Worm (Caenorhabditis elegans) whole organism, L4 larva: Measurements from ENCODE around the gene nlp-45.

Source experiments
- D1046.2 ChIP-seq: fragments of 200-800 bp; sonication (Bioruptor generic); IDR thresholded peaks from 2 replicates; pipeline ENCODE4 v1.3.6; 2022; ENCODE audit warnings: missing genetic modification characterization, missing compliant biosample characterization
- F37D6.2 ChIP-seq: sonication (generic microtip); optimal IDR thresholded peaks from 2 replicates; lab custom pipeline; 2016; ENCODE audit warnings: mild to moderate bottlenecking, missing genetic modification characterization, missing compliant biosample characterization
- F49E8.2 ChIP-seq: sonication (generic microtip); optimal IDR thresholded peaks from 2 replicates; lab custom pipeline; 2016; ENCODE audit warnings: missing compliant biosample characterization, mild to moderate bottlenecking, missing genetic modification characterization, borderline replicate concordance
- R02D3.7 ChIP-seq: fragments of 150-350 bp; sonication (generic microtip); optimal IDR thresholded peaks from 3 replicates; lab custom pipeline; 2014; ENCODE audit warnings: missing biosample characterization, missing genetic modification characterization
- T20F7.1 ChIP-seq: fragments of 200-800 bp; sonication (Bioruptor generic); optimal IDR thresholded peaks from 2 replicates; lab custom pipeline; 2018; ENCODE audit warnings: mild to moderate bottlenecking, missing genetic modification characterization, missing compliant biosample characterization
- Y48G9A.11 ChIP-seq: fragments of 200-800 bp; sonication (Bioruptor generic); IDR thresholded peaks from 2 replicates; pipeline ENCODE4 v1.3.6; 2022; ENCODE audit warnings: missing genetic modification reagents, missing genetic modification characterization, missing compliant biosample characterization
- Y5F2A.4 ChIP-seq: fragments of 200-800 bp; sonication (Bioruptor generic); optimal IDR thresholded peaks from 2 replicates; lab custom pipeline; 2018; ENCODE audit warnings: mild to moderate bottlenecking, missing genetic modification characterization, missing compliant biosample characterization
- ZK546.5 ChIP-seq, 2 experiments: sonication (generic microtip); optimal IDR thresholded peaks; 2 replicates each; lab custom pipeline; 2017; ENCODE audit warnings: missing biosample characterization in 2 of 2, missing genetic modification characterization in 2 of 2
- aly-2 ChIP-seq: sonication (generic microtip); optimal IDR thresholded peaks from 2 replicates; lab custom pipeline; 2018; ENCODE audit warnings: missing biosample characterization, missing genetic modification characterization
- ceh-20 ChIP-seq: fragments of 200-800 bp; sonication (Bioruptor generic); IDR thresholded peaks from 2 replicates; pipeline ENCODE4 v1.3.6; 2022; ENCODE audit warnings: missing genetic modification reagents, missing genetic modification characterization, missing compliant biosample characterization
- ceh-32 ChIP-seq: sonication (generic microtip); optimal IDR thresholded peaks from 2 replicates; lab custom pipeline; 2016; ENCODE audit warnings: mild to moderate bottlenecking, missing genetic modification characterization, missing compliant biosample characterization; ENCODE audit not compliant: poor library complexity
- ceh-44 ChIP-seq: fragments of 200-800 bp; sonication (Bioruptor generic); IDR thresholded peaks from 2 replicates; pipeline ENCODE4 v1.3.6; 2022; ENCODE audit warnings: missing genetic modification reagents, missing genetic modification characterization, missing compliant biosample characterization
- ceh-82 ChIP-seq: sonication (generic microtip); optimal IDR thresholded peaks from 2 replicates; lab custom pipeline; 2017; ENCODE audit warnings: missing biosample characterization, missing genetic modification characterization
- ces-1 ChIP-seq: fragments of 150-350 bp; sonication (generic microtip); optimal IDR thresholded peaks from 4 replicates; lab custom pipeline; 2014; ENCODE audit warnings: missing biosample characterization, missing genetic modification reagents, missing genetic modification characterization
- daf-12 ChIP-seq: fragments of 150-350 bp; optimal IDR thresholded peaks from 2 replicates; lab custom pipeline; 2014; ENCODE audit warnings: missing biosample characterization, missing genetic modification reagents, missing genetic modification characterization
- daf-8 ChIP-seq: fragments of 200-800 bp; sonication (Bioruptor generic); IDR thresholded peaks from 2 replicates; pipeline ENCODE4 v1.3.6; 2022; ENCODE audit warnings: missing genetic modification characterization, missing compliant biosample characterization
- dmd-6 ChIP-seq: fragments of 200-800 bp; sonication (Bioruptor generic); IDR thresholded peaks from 2 replicates; pipeline ENCODE4 v1.3.6; 2022; ENCODE audit warnings: missing genetic modification reagents, missing genetic modification characterization, missing compliant biosample characterization
- dmd-8 ChIP-seq: fragments of 200-800 bp; sonication (Bioruptor generic); IDR thresholded peaks from 2 replicates; pipeline ENCODE4 v1.3.6; 2022; ENCODE audit warnings: missing genetic modification characterization, missing compliant biosample characterization
- dve-1 ChIP-seq: sonication (generic microtip); optimal IDR thresholded peaks from 2 replicates; lab custom pipeline; 2017; ENCODE audit warnings: antibody characterized with exemption, mild to moderate bottlenecking, missing genetic modification characterization, missing compliant biosample characterization; ENCODE audit not compliant: insufficient read depth
- fos-1 ChIP-seq: fragments of 150-350 bp; optimal IDR thresholded peaks from 2 replicates; lab custom pipeline; 2014; ENCODE audit warnings: missing biosample characterization, missing genetic modification characterization
- gei-8 ChIP-seq: fragments of 200-800 bp; sonication (Bioruptor generic); optimal IDR thresholded peaks from 2 replicates; lab custom pipeline; 2018; ENCODE audit warnings: mild to moderate bottlenecking, missing genetic modification characterization, missing compliant biosample characterization
- hlh-30 ChIP-seq: sonication (generic microtip); optimal IDR thresholded peaks from 2 replicates; lab custom pipeline; 2017; ENCODE audit warnings: antibody characterized with exemption, mild to moderate bottlenecking, missing genetic modification characterization, missing compliant biosample characterization; ENCODE audit not compliant: insufficient read depth
- hmg-1.1 ChIP-seq: fragments of 200-800 bp; sonication (Bioruptor generic); IDR thresholded peaks from 2 replicates; pipeline ENCODE4 v1.3.6; 2022; ENCODE audit warnings: missing genetic modification reagents, missing genetic modification characterization, missing compliant biosample characterization
- lim-7 ChIP-seq: fragments of 200-800 bp; sonication (Bioruptor generic); IDR thresholded peaks from 2 replicates; pipeline ENCODE4 v1.3.6; 2022; ENCODE audit warnings: missing genetic modification characterization, missing compliant biosample characterization
- lin-1 ChIP-seq: fragments of 200-800 bp; sonication (Bioruptor generic); IDR thresholded peaks from 2 replicates; pipeline ENCODE4 v1.3.6; 2022; ENCODE audit warnings: missing genetic modification reagents, missing genetic modification characterization, missing compliant biosample characterization
- lir-3 ChIP-seq: sonication (generic microtip); optimal IDR thresholded peaks from 2 replicates; lab custom pipeline; 2016; ENCODE audit warnings: mild to moderate bottlenecking, missing genetic modification characterization, missing compliant biosample characterization
- mdl-1 ChIP-seq, 2 experiments: fragments of 150-350 bp in 1 of 2; sonication (generic microtip) in 1 of 2; optimal IDR thresholded peaks; 2 replicates each; lab custom pipeline; 2014 to 2017; ENCODE audit warnings: missing biosample characterization in 2 of 2, missing genetic modification characterization in 2 of 2
- mes-2 ChIP-seq: sonication (generic microtip); optimal IDR thresholded peaks from 2 replicates; lab custom pipeline; 2016; ENCODE audit warnings: missing genotype, mild to moderate bottlenecking, missing genetic modification characterization, missing compliant biosample characterization; ENCODE audit not compliant: poor library complexity, severe bottlenecking
- mxl-3 ChIP-seq: fragments of 200-800 bp; sonication (Bioruptor generic); optimal IDR thresholded peaks from 2 replicates; lab custom pipeline; 2018; ENCODE audit warnings: mild to moderate bottlenecking, missing genetic modification characterization, missing compliant biosample characterization
- nhr-237 ChIP-seq: sonication (generic microtip); optimal IDR thresholded peaks from 2 replicates; lab custom pipeline; 2017; ENCODE audit warnings: missing biosample characterization, missing genetic modification characterization
- nhr-25 ChIP-seq: sonication (generic microtip); optimal IDR thresholded peaks from 2 replicates; lab custom pipeline; 2017; ENCODE audit warnings: missing genetic modification characterization, mild to moderate bottlenecking, missing compliant biosample characterization, antibody characterized with exemption, moderate library complexity, borderline replicate concordance; ENCODE audit not compliant: insufficient read depth
- nhr-28 ChIP-seq: fragments of 150-350 bp; optimal IDR thresholded peaks from 2 replicates; lab custom pipeline; 2014; ENCODE audit warnings: missing biosample characterization, missing genetic modification characterization
- nhr-48 ChIP-seq: sonication (generic microtip); optimal IDR thresholded peaks from 2 replicates; lab custom pipeline; 2016; ENCODE audit warnings: mild to moderate bottlenecking, missing genetic modification characterization, missing compliant biosample characterization
- nhr-6 ChIP-seq: fragments of 150-350 bp; optimal IDR thresholded peaks from 2 replicates; lab custom pipeline; 2014; ENCODE audit warnings: missing biosample characterization, missing genetic modification characterization
- nhr-76 ChIP-seq: fragments of 150-350 bp; optimal IDR thresholded peaks from 2 replicates; lab custom pipeline; 2014; ENCODE audit warnings: missing biosample characterization, missing genetic modification characterization
- nhr-77 ChIP-seq: fragments of 150-350 bp; optimal IDR thresholded peaks from 2 replicates; lab custom pipeline; 2014; ENCODE audit warnings: missing biosample characterization, missing genetic modification characterization
- pha-4 ChIP-seq, 2 experiments: fragments of 150-350 bp in 1 of 2; fragments of 200-800 bp in 1 of 2; sonication (Bioruptor generic) in 1 of 2; IDR thresholded peaks in 1 of 2; optimal IDR thresholded peaks in 1 of 2; 2 replicates each; pipeline versions ENCODE4 v1.3.6 to Lab custom; 2014 to 2022; ENCODE audit warnings: missing genetic modification characterization in 2 of 2, missing genetic modification reagents in 2 of 2, missing biosample characterization in 1 of 2, missing compliant biosample characterization in 1 of 2
- rbr-2 ChIP-seq: sonication (generic microtip); optimal IDR thresholded peaks from 2 replicates; lab custom pipeline; 2016; ENCODE audit warnings: missing genotype, missing genetic modification characterization, missing compliant biosample characterization
- saeg-2 ChIP-seq: fragments of 200-800 bp; sonication (Bioruptor generic); IDR thresholded peaks from 2 replicates; pipeline ENCODE4 v1.3.6; 2022; ENCODE audit warnings: missing genetic modification reagents, missing genetic modification characterization, missing compliant biosample characterization
- set-16 ChIP-seq: fragments of 200-800 bp; sonication (Bioruptor generic); IDR thresholded peaks from 2 replicates; pipeline ENCODE4 v1.3.6; 2022; ENCODE audit warnings: missing genetic modification reagents, missing genetic modification characterization, missing compliant biosample characterization
- skn-1 ChIP-seq: fragments of 150-350 bp; optimal IDR thresholded peaks from 2 replicates; lab custom pipeline; 2014; ENCODE audit warnings: missing biosample characterization, missing genetic modification characterization
- snpc-4 ChIP-seq: fragments of 150-350 bp; optimal IDR thresholded peaks from 2 replicates; lab custom pipeline; 2014; ENCODE audit warnings: missing biosample characterization, missing genetic modification characterization
- spr-3 ChIP-seq: fragments of 200-800 bp; sonication (Bioruptor generic); optimal IDR thresholded peaks from 2 replicates; lab custom pipeline; 2018; ENCODE audit warnings: mild to moderate bottlenecking, missing genetic modification characterization, missing compliant biosample characterization
- unc-39 ChIP-seq: sonication (generic microtip); optimal IDR thresholded peaks from 2 replicates; lab custom pipeline; 2017; ENCODE audit warnings: missing biosample characterization, missing genetic modification characterization
- unc-62 ChIP-seq, 3 experiments: fragments of 150-350 bp in 1 of 3; sonication (generic microtip); optimal IDR thresholded peaks in 2 of 3; peaks in 1 of 3; 1 replicate in 1 of 3; 2 replicates in 2 of 3; lab custom pipeline; 2014 to 2017; ENCODE audit warnings: missing biosample characterization in 3 of 3, missing genetic modification characterization in 3 of 3, missing genetic modification reagents in 3 of 3, missing genotype in 1 of 3
- vab-7 ChIP-seq: fragments of 200-800 bp; sonication (Bioruptor generic); IDR thresholded peaks from 2 replicates; pipeline ENCODE4 v1.3.6; 2022; ENCODE audit warnings: missing genetic modification reagents, missing genetic modification characterization, missing compliant biosample characterization
- zag-1 ChIP-seq: fragments of 150-350 bp; optimal IDR thresholded peaks from 2 replicates; lab custom pipeline; 2014; ENCODE audit warnings: missing biosample characterization, missing genetic modification characterization
- zfp-2 ChIP-seq: sonication (generic microtip); optimal IDR thresholded peaks from 2 replicates; lab custom pipeline; 2016; ENCODE audit warnings: mild to moderate bottlenecking, missing genetic modification characterization, missing compliant biosample characterization
- ztf-11 ChIP-seq: fragments of 150-350 bp; optimal IDR thresholded peaks from 2 replicates; lab custom pipeline; 2014; ENCODE audit warnings: missing biosample characterization, missing genetic modification characterization

The nlp-45 gene

ce11 chrX:2364703-2365299 lies 26.7 kb upstream of the nlp-45 start (continued):
- TF ChIP-seq zag-1: peak; percentile 74
- TF ChIP-seq fos-1 (tag; lab: Kevin White, UChicago): peak; percentile 63
- TF ChIP-seq nhr-76 (tag; lab: Kevin White, UChicago): peak; percentile 67
- peak; percentile 82 for TF ChIP-seq ceh-20 (GFP tag; lab: Robert Waterston, UW)
- TF ChIP-seq unc-39 (tag; lab: Kevin White, UChicago): no peak
- no peak for TF ChIP-seq F49E8.2 (tag; lab: Kevin White, UChicago)
- peak; percentile 98 for TF ChIP-seq hmg-1.1
- TF ChIP-seq nhr-48: peak; percentile 91
- TF ChIP-seq vab-7 (GFP tag; lab: Robert Waterston, UW): peak; percentile 83
- peak; percentile 75 for TF ChIP-seq nhr-237 (tag; lab: Kevin White, UChicago)
- no peak for TF ChIP-seq set-16 (GFP tag; lab: Robert Waterston, UW)
- peak; percentile 84 for TF ChIP-seq mdl-1 (tag; optimal IDR thresholded peaks at IDR 0.05; lab: Kevin White, UChicago)
- TF ChIP-seq aly-2 (tag; lab: Kevin White, UChicago): no peak
- peak; percentile 64 for TF ChIP-seq zfp-2 (tag; lab: Kevin White, UChicago)
- TF ChIP-seq dmd-8 (GFP tag; lab: Robert Waterston, UW): no peak
- TF ChIP-seq ceh-32 (tag; lab: Kevin White, UChicago): peak; percentile 48
- peak; percentile 80 for TF ChIP-seq pha-4 (GFP tag; IDR thresholded peaks at IDR 0.05; lab: Robert Waterston, UW)
- TF ChIP-seq pha-4 (tag; optimal IDR thresholded peaks at IDR 0.05; lab: Kevin White, UChicago): no peak
- peak; percentile 85 for TF ChIP-seq nhr-6 (tag; lab: Kevin White, UChicago)
- peak; percentile 52 for TF ChIP-seq ceh-82 (tag; lab: Kevin White, UChicago)
- TF ChIP-seq nhr-77: peak; percentile 99
- TF ChIP-seq mes-2 (tag; lab: Kevin White, UChicago): peak; percentile 88
- peak; percentile 82 for TF ChIP-seq nhr-28 (tag; lab: Kevin White, UChicago)
- no peak for TF ChIP-seq gei-8 (GFP tag; lab: Kevin White, UChicago)
- peak; percentile 96 for TF ChIP-seq rbr-2
- TF ChIP-seq daf-12 (tag; lab: Kevin White, UChicago): no peak
- TF ChIP-seq daf-8 (GFP tag; lab: Robert Waterston, UW): no peak
- peak in 1 of 2 experiments; percentile 81 for TF ChIP-seq unc-62 (GFP tag; optimal IDR thresholded peaks at IDR 0.05 in 1 of 2; lab: Kevin White, UChicago)
- TF ChIP-seq unc-62 (tag; optimal IDR thresholded peaks at IDR 0.05; lab: Kevin White, UChicago): no peak
- TF ChIP-seq spr-3: peak; percentile 68
- no peak for TF ChIP-seq D1046.2 (GFP tag; lab: Robert Waterston, UW)
- no peak for TF ChIP-seq R02D3.7 (tag; lab: Kevin White, UChicago)
- peak; percentile 30 for TF ChIP-seq mxl-3 (GFP tag; lab: Kevin White, UChicago)
- TF ChIP-seq ceh-44 (GFP tag; lab: Robert Waterston, UW): no peak
- no peak for TF ChIP-seq skn-1 (tag; lab: Kevin White, UChicago)
- peak; percentile 91 for TF ChIP-seq hlh-30 (tag; lab: Kevin White, UChicago)
- no peak for TF ChIP-seq Y5F2A.4
- TF ChIP-seq lir-3 (tag; lab: Kevin White, UChicago): peak; percentile 67
- no peak for TF ChIP-seq snpc-4
- TF ChIP-seq ztf-11: peak; percentile 4
- peak; percentile 89 for TF ChIP-seq T20F7.1 (GFP tag; lab: Kevin White, UChicago)
- TF ChIP-seq lim-7 (GFP tag; lab: Robert Waterston, UW): no peak
- TF ChIP-seq ces-1: peak; percentile 41
- TF ChIP-seq saeg-2 (GFP tag; lab: Robert Waterston, UW): peak; percentile 73; the same call in 1 of the 2 replicates
- TF ChIP-seq ZK546.5 (tag; optimal IDR thresholded peaks at IDR 0.05; lab: Kevin White, UChicago): peak in 1 of 2 experiments; percentile 37
- TF ChIP-seq nhr-25 (tag; lab: Kevin White, UChicago): peak; percentile 13
- TF ChIP-seq Y48G9A.11 (GFP tag; lab: Robert Waterston, UW): no peak
- peak; percentile 85 for TF ChIP-seq dmd-6 (GFP tag; lab: Robert Waterston, UW)
- TF ChIP-seq lin-1 (GFP tag; lab: Robert Waterston, UW): peak; percentile 70; the same call in 1 of the 2 replicates
- TF ChIP-seq F37D6.2 (tag; lab: Kevin White, UChicago): peak; percentile 94
- peak; percentile 97 for TF ChIP-seq dve-1 (tag; lab: Kevin White, UChicago)
